Fruit fly (Drosophila melanogaster) whole organism, wandering third instar larva: ENCODE data around the gene CG8369.

Source experiments
- Dfd ChIP-seq: fragments of >200 bp; optimal IDR thresholded peaks from 2 replicates; lab custom pipeline; 2017; ENCODE audit warnings: missing biosample characterization, missing genetic modification characterization
- Rel ChIP-seq, 2 experiments: fragments of 200-800 bp; sonication (Bioruptor generic) in 1 of 2; optimal IDR thresholded peaks; 2 replicates in 1 of 2; 3 replicates in 1 of 2; lab custom pipeline; 2016 to 2019; ENCODE audit warnings: mild to moderate bottlenecking in 2 of 2, missing biosample characterization in 2 of 2, missing genetic modification characterization in 2 of 2, moderate library complexity in 1 of 2
- Sp1 ChIP-seq: fragments of 200-800 bp; sonication (Bioruptor generic); optimal IDR thresholded peaks from 3 replicates; lab custom pipeline; 2019; ENCODE audit warnings: missing biosample characterization, mild to moderate bottlenecking, missing genetic modification characterization, moderate library complexity
- foxo ChIP-seq, 2 experiments: fragments of 200-800 bp; sonication (Bioruptor generic); optimal IDR thresholded peaks; 2 replicates in 1 of 2; 3 replicates in 1 of 2; lab custom pipeline; 2016 to 2017; ENCODE audit warnings: missing biosample characterization in 2 of 2, missing genetic modification characterization in 2 of 2
- usp ChIP-seq: fragments of >200 bp; optimal IDR thresholded peaks from 2 replicates; lab custom pipeline; 2017; ENCODE audit warnings: missing biosample characterization, missing genetic modification characterization

- TF ChIP-seq Rel (GFP tag; optimal IDR thresholded peaks at IDR 0.05; lab: Kevin White, UChicago) (no peak), Rel (tag; optimal IDR thresholded peaks at IDR 0.05; lab: Kevin White, UChicago) (no peak), foxo (GFP tag; optimal IDR thresholded peaks at IDR 0.05; lab: Kevin White, UChicago) (no peak), usp (GFP tag; lab: Kevin White, UChicago) (no peak), Sp1 (GFP tag; lab: Kevin White, UChicago) (no peak), Dfd (GFP tag; lab: Kevin White, UChicago) (no peak)
Observed at dm6 chr3R:8806638-8807037, 15.2 kb upstream of the CG8369 start.
